Worm (Caenorhabditis elegans): ENCODE results near the gene sumv-2.

DNA sequence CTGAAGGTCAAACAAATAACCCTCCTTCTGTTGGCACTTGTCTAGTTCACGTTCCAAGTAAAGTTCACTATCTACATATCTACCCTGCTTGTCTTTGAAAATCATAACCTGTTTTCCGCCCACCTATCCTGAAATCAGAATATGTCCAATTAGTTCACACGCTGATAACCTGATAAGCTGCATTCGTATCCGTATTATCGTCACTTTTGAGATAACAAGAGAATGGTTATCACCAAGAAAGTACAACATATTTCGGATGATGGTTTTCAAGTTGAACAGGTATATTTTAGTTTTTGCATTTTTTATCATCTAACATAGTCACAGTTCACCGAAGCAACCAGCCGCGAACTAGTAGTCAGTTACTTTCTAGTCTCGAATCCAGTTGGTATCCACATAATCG, 26.6 kb upstream of the sumv-2 start:
- TF ChIP-seq fos-1 (tag; optimal IDR thresholded peaks at IDR 0.05) (no peak), nhr-237 (tag; optimal IDR thresholded peaks at IDR 0.05) (no peak), nhr-25 (tag; optimal IDR thresholded peaks at IDR 0.05) (no peak), ztf-11 (tag; optimal IDR thresholded peaks at IDR 0.05) (no peak)

All from whole organism, L2 larva.